Worm (Caenorhabditis elegans): Measurements from ENCODE around the gene dct-18.

Gene dct-18

ce11 chrII:12944587-12945126 is 13.0 kb downstream of the dct-18 start (continued):
- TF ChIP-seq nhr-28 (tag; optimal IDR thresholded peaks at IDR 0.05): no peak
- TF ChIP-seq sptf-1 (tag; optimal IDR thresholded peaks at IDR 0.05): no peak
- TF ChIP-seq zip-4 (GFP tag; optimal IDR thresholded peaks at IDR 0.05): peak; percentile 92
- peak; percentile 95 for TF ChIP-seq rnt-1 (tag; optimal IDR thresholded peaks at IDR 0.05)
- TF ChIP-seq elt-3 (tag; optimal IDR thresholded peaks at IDR 0.05): peak; percentile 31 to 82 (median 52)
- TF ChIP-seq nhr-47 (tag; optimal IDR thresholded peaks at IDR 0.05): peak; percentile 99
- no peak for TF ChIP-seq alr-1 (tag; optimal IDR thresholded peaks at IDR 0.05; ENCODE audit: borderline replicate concordance)
- TF ChIP-seq C34B4.2 (tag; optimal IDR thresholded peaks at IDR 0.05): peak; percentile 83
- TF ChIP-seq ztf-4 (tag; optimal IDR thresholded peaks at IDR 0.05): peak; percentile 85
- TF ChIP-seq xbp-1 (tag; optimal IDR thresholded peaks at IDR 0.05): peak; percentile 94
- TF ChIP-seq ets-5 (GFP tag; IDR thresholded peaks at IDR 0.05): 0 out of 2 replicates have a peak, but pooled peaks have one; percentile 5
- no peak for TF ChIP-seq ceh-63 (GFP tag; optimal IDR thresholded peaks at IDR 0.05)
- TF ChIP-seq Y116A8C.19 (tag; optimal IDR thresholded peaks at IDR 0.05; ENCODE audit: borderline replicate concordance): peak; percentile 34
- no peak for TF ChIP-seq nhr-12 (tag; optimal IDR thresholded peaks at IDR 0.05)
- TF ChIP-seq nhr-85 (tag): peak; percentile 97
- TF ChIP-seq snpc-4 (tag; optimal IDR thresholded peaks at IDR 0.05): peak; percentile 100
- peak; percentile 68 for TF ChIP-seq unc-98 (GFP tag; IDR thresholded peaks at IDR 0.05)
- TF ChIP-seq hlh-17 (GFP tag; optimal IDR thresholded peaks at IDR 0.05; ENCODE audit: borderline replicate concordance): no peak
- TF ChIP-seq aly-2 (tag; optimal IDR thresholded peaks at IDR 0.05): peak; percentile 93
- TF ChIP-seq mef-2 (tag; optimal IDR thresholded peaks at IDR 0.05): peak; percentile 77
- no peak for TF ChIP-seq unc-62 (GFP tag; optimal IDR thresholded peaks at IDR 0.05)
- peak; percentile 62 for TF ChIP-seq pqm-1 (tag; optimal IDR thresholded peaks at IDR 0.05)
- TF ChIP-seq isw-1 (GFP tag; IDR thresholded peaks at IDR 0.05): peak; percentile 84
- no peak for TF ChIP-seq unc-30 (tag; optimal IDR thresholded peaks at IDR 0.05)
- peak; percentile 43 for TF ChIP-seq blmp-1 (tag; optimal IDR thresholded peaks at IDR 0.05)
- peak; percentile 46 for TF ChIP-seq nhr-237 (tag; optimal IDR thresholded peaks at IDR 0.05)
- TF ChIP-seq ztf-11 (tag; optimal IDR thresholded peaks at IDR 0.05): peak; percentile 55 to 95
- peak; percentile 88 for TF ChIP-seq jun-1 (tag; optimal IDR thresholded peaks at IDR 0.05)
- no peak for TF ChIP-seq nhr-84 (tag; optimal IDR thresholded peaks at IDR 0.05)
- TF ChIP-seq mep-1 (tag; optimal IDR thresholded peaks at IDR 0.05): peak; percentile 80
- TF ChIP-seq irx-1 (tag; optimal IDR thresholded peaks at IDR 0.05): peak; percentile 95
- peak; percentile 90 to 94 (median 92) for TF ChIP-seq ceh-82 (tag; optimal IDR thresholded peaks at IDR 0.05)
- TF ChIP-seq dsc-1 (tag; optimal IDR thresholded peaks at IDR 0.05): peak; percentile 97

ce11 chrII:12948158-12948557 is 16.5 kb downstream of the dct-18 start, which contains the start of gene F58G1.7:
Gene F58G1.7 (minus strand): TSS chrII:12948258.
- peak; percentile 50 for TF ChIP-seq blmp-1 (tag; optimal IDR thresholded peaks at IDR 0.05)
- no peak for TF ChIP-seq lin-39 (tag; optimal IDR thresholded peaks at IDR 0.05)

DNA sequence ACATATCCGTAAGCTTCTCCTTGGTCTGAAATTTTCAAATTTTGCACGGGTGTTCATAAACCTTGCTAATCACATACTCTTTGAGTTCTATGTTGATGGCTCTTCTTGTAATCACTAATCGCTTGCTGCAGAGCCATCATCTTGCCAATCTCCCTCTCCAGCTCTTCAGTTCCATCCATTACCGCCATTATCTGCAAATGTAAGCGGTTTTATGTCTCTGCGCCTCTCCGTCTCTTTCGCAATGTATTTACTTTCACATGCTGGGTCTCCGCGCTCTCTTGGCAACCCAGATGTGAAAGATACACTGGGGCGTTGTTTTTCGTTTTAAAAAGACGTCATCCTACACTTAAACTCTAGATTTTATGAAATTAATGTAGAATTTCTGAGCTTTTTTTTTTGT is 21.6 kb downstream of the dct-18 start:
- no peak for TF ChIP-seq Y116A8C.19 (tag; optimal IDR thresholded peaks at IDR 0.05; ENCODE audit: borderline replicate concordance)
- TF ChIP-seq alr-1 (tag; optimal IDR thresholded peaks at IDR 0.05; ENCODE audit: borderline replicate concordance): no peak
- TF ChIP-seq lin-35 (GFP tag; optimal IDR thresholded peaks at IDR 0.05): peak in 1 of 2 experiments; percentile 44
- TF ChIP-seq nhr-76 (tag; optimal IDR thresholded peaks at IDR 0.05): no peak
- TF ChIP-seq xbp-1 (tag; optimal IDR thresholded peaks at IDR 0.05): peak; percentile 80
- no peak for TF ChIP-seq pqm-1 (tag; optimal IDR thresholded peaks at IDR 0.05)
- no peak for TF ChIP-seq jun-1 (tag; optimal IDR thresholded peaks at IDR 0.05)
- no peak for TF ChIP-seq pax-3 (tag; optimal IDR thresholded peaks at IDR 0.05)
- peak in 1 of 2 experiments; percentile 48 for TF ChIP-seq mdl-1 (tag; optimal IDR thresholded peaks at IDR 0.05)
- peak in 2 of 3 experiments; percentile 23 to 36 for TF ChIP-seq ceh-82 (tag; optimal IDR thresholded peaks at IDR 0.05)
- peak; percentile 24 to 60 for TF ChIP-seq lsy-2 (tag; optimal IDR thresholded peaks at IDR 0.05)
- TF ChIP-seq nhr-28 (tag; optimal IDR thresholded peaks at IDR 0.05): no peak
- TF ChIP-seq isw-1 (GFP tag; IDR thresholded peaks at IDR 0.05): no peak
- TF ChIP-seq C04F5.9 (tag; optimal IDR thresholded peaks at IDR 0.05): no peak
- TF ChIP-seq dsc-1 (tag; optimal IDR thresholded peaks at IDR 0.05): peak; percentile 1
- TF ChIP-seq blmp-1 (tag; optimal IDR thresholded peaks at IDR 0.05): peak; percentile 56
- TF ChIP-seq ceh-88 (GFP tag; IDR thresholded peaks at IDR 0.05): no peak
- peak; percentile 46 for TF ChIP-seq snu-23 (GFP tag; optimal IDR thresholded peaks at IDR 0.05)
- peak; percentile 33 for TF ChIP-seq swsn-7 (tag; optimal IDR thresholded peaks at IDR 0.05)
- TF ChIP-seq unc-130 (tag; optimal IDR thresholded peaks at IDR 0.05): peak; percentile 26
- no peak for TF ChIP-seq aly-2 (tag; optimal IDR thresholded peaks at IDR 0.05)
- TF ChIP-seq lin-13 (GFP tag; optimal IDR thresholded peaks at IDR 0.05): no peak
- TF ChIP-seq aha-1 (tag; optimal IDR thresholded peaks at IDR 0.05): no peak
- no peak for TF ChIP-seq hpl-2 (GFP tag; optimal IDR thresholded peaks at IDR 0.05)
- no peak for TF ChIP-seq unc-30 (tag; optimal IDR thresholded peaks at IDR 0.05)
- no peak for TF ChIP-seq nhr-77 (tag; optimal IDR thresholded peaks at IDR 0.05)
- TF ChIP-seq unc-86 (tag; optimal IDR thresholded peaks at IDR 0.05): no peak
- no peak for TF ChIP-seq sptf-1 (tag; optimal IDR thresholded peaks at IDR 0.05)

Measured in whole organism, L1 larva.